Fruit fly (Drosophila melanogaster) Kc167 (cell line): ENCODE results near the gene CG16813.

Experiments used
- Myc ChIP-seq: fragments of >200 bp; optimal IDR thresholded peaks from 2 replicates; lab custom pipeline; 2017; ENCODE audit warnings: missing external identifiers
- Sin3A ChIP-seq: fragments of >200 bp; optimal IDR thresholded peaks from 2 replicates; lab custom pipeline; 2018; ENCODE audit warnings: missing external identifiers
- h ChIP-seq: fragments of >200 bp; optimal IDR thresholded peaks from 3 replicates; lab custom pipeline; 2018; ENCODE audit warnings: missing external identifiers
- insv ChIP-seq: fragments of >200 bp; optimal IDR thresholded peaks from 3 replicates; lab custom pipeline; 2018; ENCODE audit warnings: missing external identifiers
- psq ChIP-seq: fragments of >200 bp; optimal IDR thresholded peaks from 2 replicates; lab custom pipeline; 2017; ENCODE audit warnings: missing external identifiers
- ttk ChIP-seq: sonication (Bioruptor generic); optimal IDR thresholded peaks from 2 replicates; lab custom pipeline; 2017; ENCODE audit warnings: missing external identifiers

dm6 chr2L:13183150-13183549 is 44.2 kb upstream of the CG16813 start, which contains the start of gene Rsph1:
- no peak for TF ChIP-seq insv (lab: Kevin White, UChicago)
- TF ChIP-seq h (lab: Kevin White, UChicago), result no peak
- no peak for TF ChIP-seq psq (lab: Kevin White, UChicago)
- no peak for TF ChIP-seq Myc (lab: Kevin White, UChicago)
- no peak for TF ChIP-seq ttk (lab: Kevin White, UChicago)
- TF ChIP-seq Sin3A (lab: Kevin White, UChicago), result no peak
